Worm (Caenorhabditis elegans) whole organism, young adult: ENCODE measurements around the gene egg-3.

Experiments used
- C17E4.6 ChIP-seq: fragments of 200-800 bp; sonication (Bioruptor generic); IDR thresholded peaks from 2 replicates; pipeline ENCODE4 v1.3.6; 2022; ENCODE audit warnings: missing genetic modification reagents, missing genetic modification characterization, missing compliant biosample characterization
- F55B11.4 ChIP-seq: sonication (generic microtip); optimal IDR thresholded peaks from 2 replicates; lab custom pipeline; 2016; ENCODE audit warnings: missing compliant biosample characterization, missing genetic modification characterization, borderline replicate concordance; ENCODE audit not compliant: insufficient read depth
- K11D2.4 ChIP-seq: fragments of 200-800 bp; sonication (Bioruptor generic); IDR thresholded peaks from 2 replicates; pipeline ENCODE4 v1.3.6; 2022; ENCODE audit warnings: missing genetic modification reagents, missing genetic modification characterization, missing compliant biosample characterization
- Y53G8AR.9 ChIP-seq: fragments of 200-800 bp; sonication (Bioruptor generic); conservative IDR thresholded peaks from 2 replicates; pipeline ENCODE4 v1.3.6; 2022; ENCODE audit warnings: missing genetic modification reagents, missing genetic modification characterization, missing compliant biosample characterization
- Y67H2A.10 ChIP-seq: fragments of 200-800 bp; sonication (Bioruptor generic); conservative IDR thresholded peaks from 2 replicates; pipeline ENCODE4 v1.3.6; 2022; ENCODE audit warnings: missing genetic modification reagents, missing genetic modification characterization, missing compliant biosample characterization
- attf-5 ChIP-seq: fragments of 200-800 bp; sonication (Bioruptor generic); optimal IDR thresholded peaks from 2 replicates; lab custom pipeline; 2018; ENCODE audit warnings: mild to moderate bottlenecking, missing genetic modification characterization, missing compliant biosample characterization
- dpl-1 ChIP-seq: fragments of 150-350 bp; optimal IDR thresholded peaks from 2 replicates; lab custom pipeline; 2014; ENCODE audit warnings: missing biosample characterization, missing genetic modification reagents, missing genetic modification characterization
- egl-44 ChIP-seq: fragments of 200-800 bp; sonication (Bioruptor generic); IDR thresholded peaks from 2 replicates; pipeline ENCODE4 v1.3.6; 2022; ENCODE audit warnings: missing genetic modification reagents, missing genetic modification characterization, missing compliant biosample characterization
- mes-4 ChIP-seq: sonication (generic microtip); optimal IDR thresholded peaks from 2 replicates; lab custom pipeline; 2016; ENCODE audit warnings: missing genotype, missing genetic modification characterization, missing compliant biosample characterization
- nfya-1 ChIP-seq: sonication (generic microtip); optimal IDR thresholded peaks from 2 replicates; lab custom pipeline; 2017; ENCODE audit warnings: antibody characterized with exemption, missing compliant biosample characterization, missing genetic modification characterization, borderline replicate concordance; ENCODE audit not compliant: insufficient read depth
- nhr-27 ChIP-seq: fragments of 200-800 bp; sonication (Bioruptor generic); optimal IDR thresholded peaks from 2 replicates; lab custom pipeline; 2018; ENCODE audit warnings: mild to moderate bottlenecking, missing genetic modification characterization, moderate library complexity, missing compliant biosample characterization
- rec-8 ChIP-seq, 2 experiments: sonication (generic microtip); optimal IDR thresholded peaks; 2 replicates each; lab custom pipeline; 2016; ENCODE audit warnings: mild to moderate bottlenecking in 2 of 2, missing genetic modification characterization in 2 of 2, missing genetic modification reagents in 2 of 2, missing genotype in 2 of 2, missing biosample characterization in 1 of 2, missing compliant biosample characterization in 1 of 2, moderate library complexity in 1 of 2
- unc-130 ChIP-seq: sonication (generic microtip); optimal IDR thresholded peaks from 2 replicates; lab custom pipeline; 2016; ENCODE audit warnings: missing genetic modification reagents, missing genetic modification characterization, missing compliant biosample characterization
- unc-62 ChIP-seq: fragments of 150-350 bp; optimal IDR thresholded peaks from 2 replicates; lab custom pipeline; 2014; ENCODE audit warnings: missing biosample characterization, missing genetic modification reagents, missing genetic modification characterization

DNA sequence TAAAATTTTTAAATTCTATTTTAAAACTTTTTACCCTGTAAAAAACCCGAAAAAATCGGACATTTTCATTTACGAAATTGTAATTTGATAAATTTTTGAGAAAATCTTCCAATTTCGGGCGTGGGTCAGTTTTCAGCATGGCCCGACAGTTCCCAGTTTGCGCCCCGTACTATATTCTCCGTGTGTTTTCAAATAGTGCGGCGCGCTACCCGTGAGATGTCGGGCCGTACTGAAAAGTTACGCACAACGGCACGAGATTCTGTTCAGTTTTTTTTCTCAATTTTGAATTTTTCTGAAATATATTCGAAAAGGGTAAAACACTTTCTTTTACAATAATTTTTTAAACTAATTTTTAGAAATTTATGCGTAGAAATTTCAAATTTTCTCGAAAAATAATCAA, 37.2 kb downstream of the egg-3 start:
- TF ChIP-seq Y53G8AR.9 (GFP tag; lab: Robert Waterston, UW) (no peak), dpl-1 (GFP tag; lab: Kevin White, UChicago) (no peak), egl-44 (no peak), K11D2.4 (GFP tag; lab: Robert Waterston, UW) (no peak), nhr-27 (tag; lab: Kevin White, UChicago) (no peak), mes-4 (tag; lab: Kevin White, UChicago) (no peak), nfya-1 (tag; lab: Kevin White, UChicago) (no peak), attf-5 (no peak), unc-130 (no peak), Y67H2A.10 (GFP tag; lab: Robert Waterston, UW) (no peak), C17E4.6 (GFP tag; lab: Robert Waterston, UW) (no peak), F55B11.4 (tag; lab: Kevin White, UChicago) (no peak), rec-8 (tag; optimal IDR thresholded peaks at IDR 0.05; lab: Kevin White, UChicago) (no peak), unc-62 (GFP tag; lab: Kevin White, UChicago) (no peak)
